Fruit fly (Drosophila melanogaster): Measurements from ENCODE around the gene I-2.

Gene I-2

DNA sequence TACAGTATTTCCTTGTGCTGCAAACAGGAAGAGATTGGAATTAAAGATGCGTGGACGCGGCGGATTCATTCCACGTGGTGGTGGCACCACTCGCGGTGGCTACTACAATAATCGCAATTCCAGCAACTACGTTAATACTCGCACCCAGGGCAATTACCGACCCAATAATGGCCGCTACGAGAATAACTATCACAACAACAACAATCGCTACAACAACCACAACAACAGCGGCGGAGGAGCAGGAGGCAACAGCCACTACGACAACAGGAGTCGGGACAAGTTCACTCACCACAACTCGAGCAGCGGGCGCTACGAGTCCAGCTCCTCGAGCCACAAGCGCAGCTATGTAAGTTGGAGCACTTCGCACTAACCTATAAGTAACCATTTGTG is 28.4 kb upstream of the I-2 start:
- no peak for TF ChIP-seq CG6854 (GFP tag; optimal IDR thresholded peaks at IDR 0.05)
- no peak for TF ChIP-seq CG8632 (GFP tag; optimal IDR thresholded peaks at IDR 0.05)
- TF ChIP-seq dac (GFP tag; optimal IDR thresholded peaks at IDR 0.05), result no peak
- TF ChIP-seq salr (GFP tag; optimal IDR thresholded peaks at IDR 0.05), result no peak
- no peak for TF ChIP-seq CG6163 (GFP tag; IDR thresholded peaks at IDR 0.05)
- TF ChIP-seq eg (GFP tag; IDR thresholded peaks at IDR 0.05), result no peak
- TF ChIP-seq Sox14 (GFP tag; optimal IDR thresholded peaks at IDR 0.05), result no peak
- TF ChIP-seq Eip75B (GFP tag; optimal IDR thresholded peaks at IDR 0.05), result no peak
- no peak for TF ChIP-seq Ets96B (tag; optimal IDR thresholded peaks at IDR 0.05)
- TF ChIP-seq lz (GFP tag; optimal IDR thresholded peaks at IDR 0.05), result no peak
- TF ChIP-seq fkh (GFP tag; optimal IDR thresholded peaks at IDR 0.05), result no peak
- TF ChIP-seq vri (GFP tag; optimal IDR thresholded peaks at IDR 0.05), result no peak
- TF ChIP-seq CG3919 (GFP tag; optimal IDR thresholded peaks at IDR 0.05), result no peak
- TF ChIP-seq Sox102F (GFP tag; optimal IDR thresholded peaks at IDR 0.05), result no peak
- TF ChIP-seq CG6792 (GFP tag; optimal IDR thresholded peaks at IDR 0.05), result no peak
- TF ChIP-seq Gug (GFP tag; IDR thresholded peaks at IDR 0.05), result no peak
- TF ChIP-seq Hr4 (GFP tag; optimal IDR thresholded peaks at IDR 0.05), result no peak
- no peak for TF ChIP-seq Lpt (GFP tag; optimal IDR thresholded peaks at IDR 0.05)
- TF ChIP-seq spab (GFP tag; optimal IDR thresholded peaks at IDR 0.05), result no peak
- no peak for TF ChIP-seq CG16779 (tag; optimal IDR thresholded peaks at IDR 0.05)

DNA sequence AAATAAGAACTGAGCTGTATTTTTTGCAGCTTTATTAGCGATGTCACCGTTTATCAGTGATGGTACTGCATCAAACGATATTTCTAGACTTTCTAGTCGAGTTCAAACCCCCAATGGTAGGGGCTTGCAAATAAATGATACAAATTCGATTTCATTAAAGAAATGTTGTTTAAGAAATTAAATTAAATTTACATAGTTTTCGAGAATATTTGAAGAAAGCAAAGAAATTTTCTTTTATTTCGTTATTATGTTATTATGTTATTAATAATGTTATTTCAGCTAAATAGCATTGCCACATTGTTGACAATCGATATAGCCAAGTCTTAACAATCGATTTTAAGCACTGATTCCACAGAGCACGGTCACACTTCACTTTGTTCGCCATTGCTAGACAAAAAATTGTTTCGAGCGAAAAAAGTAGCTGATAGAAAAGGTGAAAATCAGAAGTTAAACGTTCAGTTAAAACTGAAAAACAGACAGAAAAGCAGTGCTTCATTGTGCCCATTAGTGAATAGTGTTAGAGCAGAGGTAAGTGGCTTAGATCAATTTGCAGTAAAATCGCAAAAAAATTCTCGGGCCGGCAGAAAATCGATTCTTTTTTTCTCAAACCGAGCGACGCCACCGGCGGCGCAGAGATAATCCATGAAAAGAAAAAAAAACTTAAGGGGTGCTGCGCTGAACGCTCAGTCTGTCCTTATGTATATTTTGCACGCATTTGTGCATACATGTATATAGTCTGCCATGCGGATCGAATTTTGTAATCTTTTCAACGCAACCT is 27.9 kb upstream of the I-2 start, which contains the start of the genes iPLA2-VIA and Ciz1:
Gene iPLA2-VIA, minus strand, starts transcription at position 75 of the 778 bp plus-strand sequence.
Gene Ciz1, plus strand, starts transcription at position 365 of the 778 bp plus-strand sequence.
- TF ChIP-seq esn (GFP tag; optimal IDR thresholded peaks at IDR 0.05) (peak; percentile 20), CG10631 (GFP tag; optimal IDR thresholded peaks at IDR 0.05) (peak; percentile 42), ss (GFP tag; optimal IDR thresholded peaks at IDR 0.05) (peak in 1 of 2 experiments; percentile 30), Hr39 (GFP tag; optimal IDR thresholded peaks at IDR 0.05) (no peak), achi (GFP tag; optimal IDR thresholded peaks at IDR 0.05) (no peak), CG31627 (GFP tag; optimal IDR thresholded peaks at IDR 0.05) (peak; percentile 13), Sox14 (GFP tag; optimal IDR thresholded peaks at IDR 0.05) (peak; percentile 46), Eip78C (GFP tag) (peak; percentile 60), CG6854 (GFP tag; optimal IDR thresholded peaks at IDR 0.05) (peak; percentile 47), fd85E (GFP tag; optimal IDR thresholded peaks at IDR 0.05) (no peak), CG3032 (tag; optimal IDR thresholded peaks at IDR 0.05) (peak; percentile 22), dsx (GFP tag; optimal IDR thresholded peaks at IDR 0.05; ENCODE audit: poor library complexity, severe bottlenecking) (peak; percentile 19), CG11294 (GFP tag; IDR thresholded peaks at IDR 0.05) (no peak), Smox (GFP tag; optimal IDR thresholded peaks at IDR 0.05) (no peak), CG1621 (tag; optimal IDR thresholded peaks at IDR 0.05) (no peak), spab (GFP tag; optimal IDR thresholded peaks at IDR 0.05) (no peak), lz (GFP tag; optimal IDR thresholded peaks at IDR 0.05) (peak; percentile 44), Gug (GFP tag; IDR thresholded peaks at IDR 0.05) (no peak), CG4318 (GFP tag; optimal IDR thresholded peaks at IDR 0.05) (no peak)

DNA sequence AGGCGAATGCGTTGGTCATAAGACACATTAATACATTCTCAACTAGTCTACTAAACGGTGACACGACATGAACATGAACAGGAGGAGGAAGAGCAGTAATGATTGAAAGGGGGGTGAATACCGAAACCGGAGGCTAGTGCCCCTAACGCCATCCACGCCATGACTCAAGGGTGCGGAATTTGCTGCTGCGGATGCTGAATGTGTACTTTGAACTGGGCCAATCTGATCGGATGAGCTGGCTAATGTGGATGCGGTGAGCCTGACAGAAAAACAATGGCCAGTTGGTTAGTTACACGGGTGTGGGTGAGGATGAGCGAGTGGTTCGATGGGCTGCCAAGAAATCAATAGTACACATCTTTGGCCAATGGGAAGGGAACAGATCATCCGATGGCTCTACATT is 27.1 kb upstream of the I-2 start:
- TF ChIP-seq ss (GFP tag; optimal IDR thresholded peaks at IDR 0.05) (peak; percentile 6 to 46), CG6854 (GFP tag; optimal IDR thresholded peaks at IDR 0.05) (peak; percentile 30), CG34406 (GFP tag; optimal IDR thresholded peaks at IDR 0.05) (no peak), OdsH (GFP tag; optimal IDR thresholded peaks at IDR 0.05) (no peak), CG6808 (GFP tag; optimal IDR thresholded peaks at IDR 0.05) (peak; percentile 54)
